Fruit fly (Drosophila melanogaster) whole organism, wandering third instar larva: Measurements from ENCODE around the gene pasha.

Source experiments
- ey ChIP-seq: fragments of 200-800 bp; sonication (Bioruptor generic); optimal IDR thresholded peaks from 2 replicates; lab custom pipeline; 2016; ENCODE audit warnings: missing biosample characterization, missing genetic modification characterization
- tai ChIP-seq: sonication (Bioruptor generic); optimal IDR thresholded peaks from 2 replicates; lab custom pipeline; 2016; ENCODE audit warnings: missing biosample characterization, missing genetic modification characterization

- no peak for TF ChIP-seq tai (GFP tag; lab: Kevin White, UChicago)
- no peak for TF ChIP-seq ey (GFP tag; lab: Kevin White, UChicago)
Measured at dm6 chr3R:31603655-31604054, 14.1 kb upstream of the pasha start.
